Worm (Caenorhabditis elegans): ENCODE data around the gene rbg-1.

DNA sequence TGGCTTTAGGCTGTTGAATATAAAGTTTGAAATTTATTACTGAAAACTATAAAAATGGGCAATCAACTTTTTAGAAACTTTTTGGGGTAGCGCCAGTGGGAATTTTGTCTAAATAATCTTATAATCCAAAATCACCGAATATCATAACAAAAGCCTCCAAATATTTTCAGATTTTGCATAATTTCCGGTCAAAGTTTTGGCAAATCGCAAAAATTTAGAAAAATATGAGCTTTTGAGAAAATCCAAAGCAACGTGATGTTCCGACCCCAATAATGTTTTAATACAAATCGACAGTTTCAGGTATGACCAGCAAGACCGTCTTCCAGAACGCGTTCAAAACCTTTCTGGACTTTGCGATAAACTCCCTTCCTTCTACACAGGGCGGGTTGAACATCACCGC, 3.9 kb upstream of the rbg-1 start, which contains the start of gene emre-1:
- TF ChIP-seq ama-1 (optimal IDR thresholded peaks at IDR 0.05): no peak
- no peak for TF ChIP-seq F13C5.2 (tag; optimal IDR thresholded peaks at IDR 0.05)
- no peak for TF ChIP-seq ets-7 (tag; optimal IDR thresholded peaks at IDR 0.05)
- TF ChIP-seq pes-1 (GFP tag; IDR thresholded peaks at IDR 0.05): no peak
- TF ChIP-seq tbx-37 (GFP tag; conservative IDR thresholded peaks at IDR 0.05): no peak
- no peak for TF ChIP-seq ceh-13 (GFP tag; optimal IDR thresholded peaks at IDR 0.05)
- no peak for TF ChIP-seq scrt-1 (GFP tag; IDR thresholded peaks at IDR 0.05)

All from whole organism, early embryonic.